Fruit fly (Drosophila melanogaster) whole organism, adult: ENCODE data around the gene vri.

Experiments
- CG11617 ChIP-seq: fragments of 200-800 bp; sonication (Bioruptor generic); optimal IDR thresholded peaks from 2 replicates; lab custom pipeline; 2017; ENCODE audit warnings: mild to moderate bottlenecking, missing biosample characterization, missing genetic modification reagents, missing genetic modification characterization
- CG5204 ChIP-seq: fragments of 200-800 bp; sonication (Bioruptor generic); optimal IDR thresholded peaks from 2 replicates; lab custom pipeline; 2016; ENCODE audit warnings: missing biosample characterization, missing genetic modification characterization
- CG7045 ChIP-seq: fragments of 200-800 bp; sonication (Bioruptor generic); optimal IDR thresholded peaks from 2 replicates; lab custom pipeline; 2017; ENCODE audit warnings: missing biosample characterization, mild to moderate bottlenecking, missing genetic modification characterization
- CG7101 ChIP-seq: fragments of 200-800 bp; sonication (Bioruptor generic); optimal IDR thresholded peaks from 2 replicates; lab custom pipeline; 2018; ENCODE audit warnings: missing biosample characterization, mild to moderate bottlenecking, missing genetic modification characterization, moderate library complexity
- Clk ChIP-seq: fragments of 200-800 bp; sonication (Bioruptor generic); optimal IDR thresholded peaks from 2 replicates; lab custom pipeline; 2017; ENCODE audit warnings: missing biosample characterization, missing genetic modification characterization
- Hr96 ChIP-seq: fragments of 200-800 bp; sonication (Bioruptor generic); optimal IDR thresholded peaks from 2 replicates; lab custom pipeline; 2016; ENCODE audit warnings: missing biosample characterization, missing genetic modification characterization
- Mnt ChIP-seq: fragments of 200-800 bp; sonication (Bioruptor generic); optimal IDR thresholded peaks from 2 replicates; lab custom pipeline; 2016; ENCODE audit warnings: missing biosample characterization, mild to moderate bottlenecking, missing genetic modification characterization
- bab1 ChIP-seq: fragments of 200-800 bp; sonication (Bioruptor generic); optimal IDR thresholded peaks from 3 replicates; lab custom pipeline; 2019; ENCODE audit warnings: missing biosample characterization, mild to moderate bottlenecking, missing genetic modification characterization, moderate library complexity
- cnc ChIP-seq, 2 experiments: fragments of >200 bp; optimal IDR thresholded peaks; 2 replicates each; lab custom pipeline; 2017
- ovo ChIP-seq: fragments of 200-800 bp; sonication (Bioruptor generic); optimal IDR thresholded peaks from 2 replicates; lab custom pipeline; 2016; ENCODE audit warnings: missing biosample characterization, missing genetic modification characterization
- tj ChIP-seq: fragments of 200-800 bp; sonication (Bioruptor generic); optimal IDR thresholded peaks from 3 replicates; lab custom pipeline; 2017; ENCODE audit warnings: missing biosample characterization, mild to moderate bottlenecking, missing genetic modification characterization, moderate library complexity
- toe ChIP-seq: fragments of 200-800 bp; sonication (Bioruptor generic); optimal IDR thresholded peaks from 2 replicates; lab custom pipeline; 2016; ENCODE audit warnings: missing biosample characterization, missing genetic modification characterization

dm6 chr2L:5251150-5251549 is 37.6 kb upstream of the vri start:
- TF ChIP-seq cnc (optimal IDR thresholded peaks at IDR 0.05; lab: Kevin White, UChicago) (no peak), tj (GFP tag; lab: Kevin White, UChicago) (no peak), Mnt (GFP tag; lab: Kevin White, UChicago) (no peak), CG5204 (no peak), CG11617 (GFP tag; lab: Kevin White, UChicago) (no peak), CG7101 (tag; lab: Kevin White, UChicago) (no peak), Hr96 (GFP tag; lab: Kevin White, UChicago) (no peak), ovo (GFP tag; lab: Kevin White, UChicago) (no peak), Clk (GFP tag; lab: Kevin White, UChicago) (no peak), bab1 (GFP tag; lab: Kevin White, UChicago) (no peak), CG7045 (no peak), toe (no peak)
